Fruit fly (Drosophila melanogaster) whole organism, pupa: Measurements from ENCODE around the gene CG14082.

Experiments used
- CG12605 ChIP-seq: fragments of 200-800 bp; sonication (Bioruptor generic); IDR thresholded peaks from 2 replicates; pipeline ENCODE4 v1.3.6; 2022; ENCODE audit warnings: missing biosample characterization, missing genetic modification characterization
- CG14655 ChIP-seq: fragments of 200-800 bp; sonication (Bioruptor generic); optimal IDR thresholded peaks from 3 replicates; lab custom pipeline; 2017; ENCODE audit warnings: mild to moderate bottlenecking, missing biosample characterization, missing genetic modification reagents, missing genetic modification characterization
- CG4496 ChIP-seq: fragments of 200-800 bp; sonication (Bioruptor generic); IDR thresholded peaks from 3 replicates; pipeline ENCODE4 v1.3.6; 2022; ENCODE audit warnings: missing biosample characterization, missing genetic modification characterization
- CG8301 ChIP-seq: fragments of 200-800 bp; sonication (Bioruptor generic); optimal IDR thresholded peaks from 2 replicates; lab custom pipeline; 2018; ENCODE audit warnings: missing biosample characterization, mild to moderate bottlenecking, missing genetic modification characterization
- EcR ChIP-seq: fragments of 200-800 bp; sonication (Bioruptor generic); optimal IDR thresholded peaks from 3 replicates; lab custom pipeline; 2019; ENCODE audit warnings: missing biosample characterization, missing genetic modification characterization, mild to moderate bottlenecking, moderate library complexity, missing genetic modification reagents
- rn ChIP-seq: fragments of 200-800 bp; sonication (Bioruptor generic); IDR thresholded peaks from 2 replicates; pipeline ENCODE4 v1.3.6; 2022; ENCODE audit warnings: missing biosample characterization, missing genetic modification characterization

DNA sequence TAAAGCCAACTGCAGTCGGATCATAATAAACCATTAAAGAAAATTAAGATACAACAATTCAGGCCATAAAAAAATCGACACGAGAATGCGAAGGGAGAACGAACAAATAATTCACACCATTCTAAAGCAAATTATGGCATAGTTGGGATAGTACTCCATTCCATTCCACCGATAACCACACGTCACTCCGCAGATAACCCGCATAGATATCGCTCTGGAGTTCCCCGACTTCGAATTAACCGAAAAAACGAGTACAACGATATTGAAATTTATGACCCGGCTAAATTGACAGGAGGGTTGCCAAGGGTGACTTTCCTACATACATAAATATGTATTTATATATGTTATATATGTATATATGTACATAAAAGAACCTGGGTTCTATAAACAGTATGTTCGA lies 35.9 kb upstream of the CG14082 start:
- no peak for TF ChIP-seq CG4496
- no peak for TF ChIP-seq rn (GFP tag; lab: Robert Waterston, UW)
- TF ChIP-seq CG8301 = no peak
- no peak for TF ChIP-seq CG12605 (GFP tag; lab: Robert Waterston, UW)
- no peak for TF ChIP-seq EcR (GFP tag; lab: Kevin White, UChicago)
- no peak for TF ChIP-seq CG14655
